Fruit fly (Drosophila melanogaster): ENCODE data around the gene CG9270.

Gene CG9270

DNA sequence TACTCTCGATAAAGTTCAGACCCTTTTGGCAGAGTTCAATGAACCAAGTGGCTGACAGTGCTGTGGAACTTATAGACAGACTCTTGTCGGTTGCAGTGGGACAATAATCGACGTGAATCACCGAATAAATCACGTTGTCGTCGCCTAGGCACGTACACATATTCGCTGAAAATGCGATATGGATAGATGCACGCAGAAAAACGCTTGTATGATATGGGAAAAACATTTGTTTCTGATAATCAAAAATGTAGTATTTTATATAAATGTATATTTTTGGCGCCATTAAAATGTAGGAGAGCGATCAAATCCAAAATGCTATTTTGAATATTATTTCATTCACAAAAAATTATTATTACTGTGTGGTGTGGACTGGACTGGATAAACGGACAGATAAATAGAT lies 18.7 kb downstream of the CG9270 start:
- TF ChIP-seq psq (optimal IDR thresholded peaks at IDR 0.05) (no peak), usp (GFP tag; optimal IDR thresholded peaks at IDR 0.05) (no peak), Dll (optimal IDR thresholded peaks at IDR 0.05) (no peak), EcR (GFP tag; optimal IDR thresholded peaks at IDR 0.05) (no peak), pan (optimal IDR thresholded peaks at IDR 0.05) (no peak), CG8478 (optimal IDR thresholded peaks at IDR 0.05) (no peak)

DNA sequence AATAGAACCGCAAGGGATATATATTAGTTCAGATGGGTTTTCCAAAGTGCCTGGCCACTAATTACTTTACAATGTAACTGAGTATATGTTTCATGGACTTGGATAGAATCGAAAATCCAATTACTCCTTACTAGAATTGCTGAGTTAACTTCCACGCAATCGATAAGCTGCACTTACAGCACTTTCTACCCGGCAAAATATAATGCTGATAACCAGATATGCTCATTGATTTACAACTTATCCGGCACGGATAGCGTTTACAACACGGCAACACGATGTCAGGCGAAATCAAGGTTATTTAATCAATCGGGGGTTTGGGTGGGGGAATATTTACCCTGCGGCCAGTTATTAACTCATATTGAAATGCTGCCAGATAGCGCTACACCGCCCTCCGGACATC lies 20.4 kb downstream of the CG9270 start:
- TF ChIP-seq usp (GFP tag; optimal IDR thresholded peaks at IDR 0.05) (no peak), psq (optimal IDR thresholded peaks at IDR 0.05) (no peak), Dll (optimal IDR thresholded peaks at IDR 0.05) (no peak), EcR (GFP tag; optimal IDR thresholded peaks at IDR 0.05) (no peak), CG8478 (optimal IDR thresholded peaks at IDR 0.05) (no peak)

DNA sequence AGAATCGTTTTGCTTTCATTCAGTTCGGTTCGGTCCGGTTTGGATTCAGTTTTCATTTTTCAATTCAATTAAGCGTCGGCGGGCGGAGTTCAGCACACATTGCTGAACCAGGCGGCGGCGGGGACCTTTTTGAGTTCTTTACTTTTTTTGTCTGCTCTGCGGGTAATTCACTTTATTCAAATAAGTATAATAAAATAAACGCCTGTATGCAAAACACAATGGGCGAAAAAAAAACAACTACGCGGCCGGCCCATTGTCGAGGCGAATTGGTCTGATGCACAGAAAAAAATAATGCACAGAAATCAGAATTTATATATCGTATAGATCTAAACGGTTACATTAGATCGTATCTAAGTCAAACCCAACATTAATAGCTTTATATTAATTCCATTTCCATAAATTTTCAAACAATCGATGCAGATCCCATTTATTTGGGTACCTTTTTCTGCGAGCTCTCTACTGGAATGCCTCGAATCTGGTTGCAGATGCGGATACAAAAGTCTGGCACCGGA lies 21.1 kb downstream of the CG9270 start:
- TF ChIP-seq usp (GFP tag; optimal IDR thresholded peaks at IDR 0.05) (no peak), Dll (optimal IDR thresholded peaks at IDR 0.05) (no peak), EcR (GFP tag; optimal IDR thresholded peaks at IDR 0.05) (no peak), CG8478 (optimal IDR thresholded peaks at IDR 0.05) (no peak), psq (optimal IDR thresholded peaks at IDR 0.05) (no peak), pan (optimal IDR thresholded peaks at IDR 0.05) (no peak)

DNA sequence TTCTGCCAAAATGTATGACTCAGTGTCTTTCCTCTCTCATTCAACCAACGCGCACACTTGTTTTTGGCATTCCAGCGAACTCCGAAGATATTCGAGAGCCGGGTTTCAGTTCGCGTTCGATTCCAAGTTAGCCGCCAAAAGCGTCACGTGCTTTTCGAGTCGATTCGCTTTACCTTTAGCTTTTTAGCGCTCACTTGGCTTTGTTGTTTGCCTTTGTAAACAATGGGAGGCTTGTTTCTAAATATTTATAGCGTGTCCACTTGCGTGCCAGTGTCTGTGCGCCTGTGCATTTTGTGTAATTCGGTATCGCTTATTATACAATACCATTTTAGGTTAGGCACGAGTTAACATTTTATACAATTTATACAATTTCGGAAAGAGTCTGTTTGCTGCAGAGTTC lies 22.5 kb downstream of the CG9270 start:
- TF ChIP-seq Dll (optimal IDR thresholded peaks at IDR 0.05) (no peak), usp (GFP tag; optimal IDR thresholded peaks at IDR 0.05) (no peak), pan (optimal IDR thresholded peaks at IDR 0.05) (no peak), psq (optimal IDR thresholded peaks at IDR 0.05) (no peak), CG8478 (optimal IDR thresholded peaks at IDR 0.05) (no peak), EcR (GFP tag; optimal IDR thresholded peaks at IDR 0.05) (no peak)

DNA sequence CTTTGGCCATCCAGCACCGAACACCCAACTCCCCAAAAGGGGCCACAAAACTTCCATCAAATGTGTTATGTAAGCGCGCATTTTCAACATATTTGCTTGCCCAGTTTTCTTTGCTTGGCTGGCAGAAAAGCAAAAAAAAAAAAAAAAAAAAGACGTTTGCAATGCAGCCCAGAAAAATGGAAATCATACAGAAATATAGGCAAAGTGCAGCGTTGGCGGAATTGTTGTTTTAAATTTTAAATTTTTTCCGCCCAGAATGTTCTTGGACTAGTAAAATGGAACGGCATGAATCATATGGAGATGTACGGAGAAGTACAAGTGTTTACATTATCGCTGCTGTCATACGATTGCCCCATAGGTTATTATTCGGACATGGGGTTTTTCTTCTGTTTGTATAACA lies 24.6 kb downstream of the CG9270 start:
- TF ChIP-seq usp (GFP tag; optimal IDR thresholded peaks at IDR 0.05) (no peak), Dll (optimal IDR thresholded peaks at IDR 0.05) (no peak), pan (optimal IDR thresholded peaks at IDR 0.05) (no peak), EcR (GFP tag; optimal IDR thresholded peaks at IDR 0.05) (no peak), CG8478 (optimal IDR thresholded peaks at IDR 0.05) (no peak), psq (optimal IDR thresholded peaks at IDR 0.05) (no peak)

DNA sequence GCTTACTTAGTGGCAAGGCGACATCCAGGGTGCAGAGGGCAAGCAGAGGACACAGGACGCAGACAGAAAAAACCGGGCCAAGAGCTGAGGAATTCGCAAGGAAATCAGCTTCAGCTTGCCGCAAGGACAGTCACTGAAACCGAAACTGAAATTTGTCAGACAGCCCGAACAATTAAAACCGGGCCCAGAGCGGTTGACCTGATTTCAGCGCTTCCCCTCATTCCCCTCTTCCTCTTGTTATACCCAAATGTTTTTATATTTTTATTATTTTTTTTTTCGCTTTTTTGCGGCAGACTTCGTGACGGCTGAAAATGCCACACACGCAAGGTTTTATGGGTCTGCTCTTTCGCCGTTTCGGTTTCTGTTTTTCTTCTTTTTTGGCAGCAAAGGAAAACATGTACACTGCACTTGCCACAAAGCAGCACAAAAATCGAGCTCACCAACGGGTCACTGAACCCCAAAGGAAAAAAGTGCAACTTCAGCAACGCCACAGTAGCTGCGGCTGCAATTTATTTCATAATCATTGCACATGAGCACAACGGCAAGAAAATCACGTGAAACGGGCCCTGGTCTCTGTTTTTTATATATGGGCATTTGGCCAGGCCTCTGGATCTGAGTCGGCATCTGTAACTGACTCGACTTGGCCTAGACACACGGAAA lies 25.8 kb downstream of the CG9270 start:
- TF ChIP-seq usp (GFP tag; optimal IDR thresholded peaks at IDR 0.05) (no peak), CG8478 (optimal IDR thresholded peaks at IDR 0.05) (no peak), EcR (GFP tag; optimal IDR thresholded peaks at IDR 0.05) (no peak), psq (optimal IDR thresholded peaks at IDR 0.05) (no peak), pan (optimal IDR thresholded peaks at IDR 0.05) (no peak), Dll (optimal IDR thresholded peaks at IDR 0.05) (no peak)

DNA sequence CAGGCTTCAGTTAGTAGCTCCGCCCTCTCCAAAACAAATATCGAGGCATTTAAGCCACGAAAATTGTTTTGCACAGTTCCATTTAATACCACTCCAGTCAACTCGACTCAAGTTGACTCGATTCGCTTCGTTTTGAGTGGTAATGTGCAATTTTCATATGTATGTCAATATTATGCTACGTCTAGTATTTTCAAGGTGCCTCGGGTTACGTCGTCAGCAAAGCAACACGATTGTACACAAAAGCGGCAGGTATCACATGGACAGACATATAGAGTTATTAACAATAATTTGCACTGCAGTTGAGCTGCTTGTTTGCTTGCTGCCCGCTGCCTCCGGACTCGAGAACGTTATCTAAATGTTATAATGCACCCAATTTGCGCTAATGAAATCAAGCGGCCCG lies 28.9 kb downstream of the CG9270 start:
- no peak for TF ChIP-seq Dll (optimal IDR thresholded peaks at IDR 0.05)
- TF ChIP-seq usp (GFP tag; optimal IDR thresholded peaks at IDR 0.05), result no peak
- no peak for TF ChIP-seq psq (optimal IDR thresholded peaks at IDR 0.05)
- no peak for TF ChIP-seq EcR (GFP tag; optimal IDR thresholded peaks at IDR 0.05)
- no peak for TF ChIP-seq pan (optimal IDR thresholded peaks at IDR 0.05)
- no peak for TF ChIP-seq CG8478 (optimal IDR thresholded peaks at IDR 0.05)

DNA sequence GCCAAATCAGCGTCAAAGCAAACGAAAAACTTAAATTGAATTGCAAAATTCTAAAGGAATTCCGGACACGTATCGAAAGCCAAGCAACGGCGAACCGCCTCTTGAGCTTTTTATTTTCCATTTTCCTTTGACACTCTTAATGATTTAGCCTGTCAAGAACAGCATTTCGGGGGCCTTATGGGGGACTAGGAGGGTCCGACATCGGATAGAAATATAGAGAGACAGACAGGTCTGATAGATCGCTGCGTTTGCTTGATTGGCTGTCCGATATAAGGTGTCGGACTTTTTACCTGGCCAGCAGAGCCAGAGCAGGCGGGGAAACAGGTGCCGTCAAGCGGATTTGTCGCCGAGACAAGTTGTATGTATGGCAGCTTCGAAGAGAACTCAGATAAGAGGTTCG lies 29.6 kb downstream of the CG9270 start:
- no peak for TF ChIP-seq usp (GFP tag; optimal IDR thresholded peaks at IDR 0.05)
- no peak for TF ChIP-seq Dll (optimal IDR thresholded peaks at IDR 0.05)
- no peak for TF ChIP-seq EcR (GFP tag; optimal IDR thresholded peaks at IDR 0.05)
- no peak for TF ChIP-seq pan (optimal IDR thresholded peaks at IDR 0.05)
- TF ChIP-seq CG8478 (optimal IDR thresholded peaks at IDR 0.05), result no peak
- TF ChIP-seq psq (optimal IDR thresholded peaks at IDR 0.05), result no peak

DNA sequence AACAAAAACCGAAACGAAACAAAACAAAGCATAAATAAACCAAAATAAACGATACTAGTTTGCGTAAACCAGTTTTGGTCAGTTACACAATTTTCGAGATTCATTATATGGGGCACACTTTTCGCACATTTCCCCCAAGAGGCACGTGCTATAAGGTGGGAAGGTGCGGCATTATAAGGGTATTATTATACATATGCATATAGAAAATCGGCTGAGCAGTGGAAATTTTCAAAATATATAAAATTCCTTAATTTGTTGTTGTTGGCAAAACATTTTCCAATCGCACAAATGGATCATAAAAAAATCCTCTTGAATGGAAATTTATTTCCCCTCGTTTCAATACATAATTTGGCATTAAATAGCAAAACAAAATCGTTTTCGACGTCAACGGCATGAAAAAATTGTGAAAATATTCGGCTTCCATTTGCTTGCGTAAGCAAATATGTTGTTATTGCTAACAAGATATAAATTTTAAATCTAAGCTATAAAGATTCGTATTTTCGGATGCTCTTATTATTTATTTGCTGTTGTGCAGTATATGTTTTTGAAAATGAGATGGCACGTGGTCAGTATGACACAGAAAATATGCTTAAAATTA lies 35.3 kb downstream of the CG9270 start:
- TF ChIP-seq CG8478 (optimal IDR thresholded peaks at IDR 0.05) (no peak), usp (GFP tag; optimal IDR thresholded peaks at IDR 0.05) (no peak), psq (optimal IDR thresholded peaks at IDR 0.05) (no peak), Dll (optimal IDR thresholded peaks at IDR 0.05) (no peak), EcR (GFP tag; optimal IDR thresholded peaks at IDR 0.05) (no peak), pan (optimal IDR thresholded peaks at IDR 0.05) (no peak)

DNA sequence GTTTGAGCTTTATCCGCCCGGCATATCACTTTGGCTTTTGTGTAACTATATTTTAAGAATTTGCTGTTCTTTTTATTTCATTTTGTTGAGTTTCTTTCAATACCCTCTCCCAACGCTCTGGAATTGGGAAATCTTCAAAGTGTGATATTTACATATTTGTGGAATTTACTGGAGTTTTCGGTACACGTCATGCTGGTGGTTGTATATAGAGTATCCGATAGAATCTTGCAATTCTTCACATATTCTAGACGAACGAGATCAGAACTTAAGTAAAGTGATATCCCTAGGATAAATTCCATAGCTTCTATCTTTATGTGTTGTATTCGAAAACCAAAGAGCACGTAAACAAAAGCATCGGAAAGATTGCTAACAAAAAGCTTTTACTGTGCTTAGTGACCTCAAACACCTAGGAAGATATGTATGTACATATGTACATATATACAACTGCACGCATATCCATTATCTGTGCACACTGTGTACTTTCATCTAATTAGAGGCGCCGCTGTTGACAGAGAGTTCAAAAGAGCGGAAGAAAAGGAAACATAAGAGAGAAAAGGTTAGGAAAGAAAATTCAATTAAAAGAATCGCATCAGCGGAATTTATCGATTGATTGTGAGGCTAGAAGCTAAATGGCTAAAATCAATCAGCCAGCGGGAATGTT lies 37.1 kb downstream of the CG9270 start:
- TF ChIP-seq psq (optimal IDR thresholded peaks at IDR 0.05) (no peak), CG8478 (optimal IDR thresholded peaks at IDR 0.05) (no peak), EcR (GFP tag; optimal IDR thresholded peaks at IDR 0.05) (no peak), Dll (optimal IDR thresholded peaks at IDR 0.05) (no peak), usp (GFP tag; optimal IDR thresholded peaks at IDR 0.05) (no peak), pan (optimal IDR thresholded peaks at IDR 0.05) (no peak)

DNA sequence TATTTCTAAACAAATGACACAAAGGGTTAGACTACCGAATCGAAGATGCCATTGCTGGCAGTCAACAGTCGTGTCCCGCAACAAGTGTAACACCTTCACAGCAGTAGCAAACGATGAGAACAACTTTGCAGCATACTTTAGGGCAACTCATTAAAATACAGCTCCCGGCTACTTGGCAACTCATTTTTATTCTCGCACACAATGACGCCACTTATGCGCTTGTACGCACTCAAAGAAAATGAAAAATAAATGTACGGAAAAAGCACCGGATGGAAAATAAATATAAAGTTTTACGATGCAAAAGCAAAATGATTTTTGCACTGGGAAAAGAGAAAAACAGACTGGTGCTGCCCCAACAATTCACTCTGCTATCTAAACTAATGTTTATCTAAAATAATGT lies 42.7 kb downstream of the CG9270 start:
- TF ChIP-seq EcR (GFP tag; optimal IDR thresholded peaks at IDR 0.05) (no peak), usp (GFP tag; optimal IDR thresholded peaks at IDR 0.05) (no peak), pan (optimal IDR thresholded peaks at IDR 0.05) (no peak), psq (optimal IDR thresholded peaks at IDR 0.05) (no peak), CG8478 (optimal IDR thresholded peaks at IDR 0.05) (no peak), Dll (optimal IDR thresholded peaks at IDR 0.05) (no peak)

Data from whole organism.